Worm (Caenorhabditis elegans) whole organism, young adult: ENCODE data around the gene Y54G11A.2.

ENCODE experiments used
- D2030.7 ChIP-seq: fragments of 200-800 bp; sonication (Bioruptor generic); IDR thresholded peaks from 2 replicates; pipeline ENCODE4 v1.3.6; 2022; ENCODE audit warnings: missing genetic modification reagents, missing genetic modification characterization, missing compliant biosample characterization
- ceh-40 ChIP-seq: fragments of 200-800 bp; sonication (Bioruptor generic); IDR thresholded peaks from 2 replicates; pipeline ENCODE4 v1.3.6; 2022; ENCODE audit warnings: missing genetic modification characterization, missing compliant biosample characterization
- repo-1 ChIP-seq: sonication (generic microtip); optimal IDR thresholded peaks from 2 replicates; lab custom pipeline; 2017; ENCODE audit warnings: mild to moderate bottlenecking, missing genetic modification characterization, missing compliant biosample characterization

DNA sequence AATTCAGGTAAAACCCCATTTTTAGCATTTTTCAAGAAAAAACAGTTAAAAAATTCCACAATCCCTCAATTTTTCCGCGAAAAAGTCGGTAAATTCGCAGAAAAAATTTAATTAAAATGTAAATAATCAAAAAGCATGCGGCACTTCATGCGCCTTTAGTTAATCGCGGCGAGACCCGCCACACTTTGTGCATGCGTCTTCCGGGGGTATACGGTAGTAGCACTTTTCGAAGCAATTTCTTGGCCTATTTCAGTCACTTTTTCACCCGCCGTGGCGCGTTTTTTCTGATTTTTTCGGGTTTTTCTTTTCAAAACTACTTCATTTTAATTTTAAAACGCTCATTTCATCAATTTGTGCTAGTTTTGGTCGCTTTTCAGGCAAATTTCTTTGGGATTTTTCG lies 4.9 kb upstream of the Y54G11A.2 start:
- TF ChIP-seq ceh-40, result no peak
- no peak for TF ChIP-seq repo-1 (tag; lab: Kevin White, UChicago)
- peak; percentile 92 for TF ChIP-seq D2030.7 (GFP tag; lab: Robert Waterston, UW)
